Worm (Caenorhabditis elegans): ENCODE results near the gene Y37E11AL.2.

- TF ChIP-seq hnd-1 (tag; optimal IDR thresholded peaks at IDR 0.05) (no peak), tbx-37 (GFP tag; conservative IDR thresholded peaks at IDR 0.05) (no peak)
Observed at ce11 chrIV:3661117-3661634, 37.1 kb upstream of the Y37E11AL.2 start.
